Worm (Caenorhabditis elegans) whole organism, L2 larva: ENCODE measurements around the gene C17G1.5.
A peak's percentile ranks its signal among the peaks of the same experiment; 100 is the strongest.

ENCODE experiments used
- C34F6.9 ChIP-seq: fragments of 150-350 bp; optimal IDR thresholded peaks from 2 replicates; lab custom pipeline; 2014; ENCODE audit warnings: missing biosample characterization, missing genetic modification characterization
- F13H6.1 ChIP-seq: sonication (generic microtip); optimal IDR thresholded peaks from 2 replicates; lab custom pipeline; 2016; ENCODE audit warnings: missing genetic modification characterization, missing compliant biosample characterization
- R02D3.7 ChIP-seq: fragments of 150-350 bp; optimal IDR thresholded peaks from 2 replicates; lab custom pipeline; 2014; ENCODE audit warnings: missing biosample characterization, missing genetic modification characterization
- Y55F3AM.14 ChIP-seq: fragments of 200-800 bp; sonication (Bioruptor generic); optimal IDR thresholded peaks from 2 replicates; lab custom pipeline; 2018; ENCODE audit warnings: mild to moderate bottlenecking, missing genetic modification characterization, missing compliant biosample characterization
- alr-1 ChIP-seq: fragments of 150-350 bp; optimal IDR thresholded peaks from 2 replicates; lab custom pipeline; 2014; ENCODE audit warnings: missing biosample characterization, missing genetic modification characterization
- aly-2 ChIP-seq: fragments of 150-350 bp; optimal IDR thresholded peaks from 2 replicates; lab custom pipeline; 2014; ENCODE audit warnings: missing biosample characterization, missing genetic modification characterization
- ama-1 ChIP-seq: fragments of 150-350 bp; optimal IDR thresholded peaks from 2 replicates; lab custom pipeline; 2018; ENCODE audit warnings: inconsistent platforms
- blmp-1 ChIP-seq: sonication (generic microtip); optimal IDR thresholded peaks from 2 replicates; lab custom pipeline; 2017; ENCODE audit warnings: missing genetic modification characterization, mild to moderate bottlenecking, missing compliant biosample characterization, antibody characterized with exemption, moderate library complexity; ENCODE audit not compliant: insufficient read depth
- ceh-16 ChIP-seq: fragments of 150-350 bp; optimal IDR thresholded peaks from 2 replicates; lab custom pipeline; 2014; ENCODE audit warnings: missing biosample characterization, missing genetic modification characterization
- ceh-82 ChIP-seq: fragments of 150-350 bp; optimal IDR thresholded peaks from 2 replicates; lab custom pipeline; 2014; ENCODE audit warnings: missing biosample characterization, missing genetic modification characterization
- crh-2 ChIP-seq: sonication (generic microtip); optimal IDR thresholded peaks from 2 replicates; lab custom pipeline; 2017; ENCODE audit warnings: missing biosample characterization, missing genetic modification characterization
- dmd-4 ChIP-seq: sonication (generic microtip); optimal IDR thresholded peaks from 2 replicates; lab custom pipeline; 2017; ENCODE audit warnings: missing biosample characterization, missing genetic modification characterization
- egl-27 ChIP-seq: sonication (generic microtip); optimal IDR thresholded peaks from 3 replicates; lab custom pipeline; 2017; ENCODE audit warnings: missing biosample characterization, missing genetic modification reagents, missing genetic modification characterization
- elt-1 ChIP-seq: fragments of 150-350 bp; optimal IDR thresholded peaks from 2 replicates; lab custom pipeline; 2014; ENCODE audit warnings: missing biosample characterization, missing genetic modification characterization
- elt-3 ChIP-seq: sonication (generic microtip); optimal IDR thresholded peaks from 2 replicates; lab custom pipeline; 2017; ENCODE audit warnings: missing biosample characterization, missing genetic modification characterization
- fos-1 ChIP-seq: fragments of 150-350 bp; optimal IDR thresholded peaks from 2 replicates; lab custom pipeline; 2014; ENCODE audit warnings: missing biosample characterization, missing genetic modification characterization
- gmeb-1 ChIP-seq: fragments of 150-350 bp; optimal IDR thresholded peaks from 2 replicates; lab custom pipeline; 2014; ENCODE audit warnings: missing biosample characterization, missing genetic modification characterization
- lin-11 ChIP-seq: fragments of 150-350 bp; sonication (generic microtip); optimal IDR thresholded peaks from 2 replicates; lab custom pipeline; 2014; ENCODE audit warnings: missing biosample characterization, missing genetic modification characterization, inconsistent platforms, mixed read lengths
- lin-13 ChIP-seq: fragments of 150-350 bp; optimal IDR thresholded peaks from 2 replicates; lab custom pipeline; 2014; ENCODE audit warnings: missing biosample characterization, missing genetic modification reagents, missing genetic modification characterization
- lin-39 ChIP-seq: fragments of 150-350 bp; optimal IDR thresholded peaks from 2 replicates; lab custom pipeline; 2014; ENCODE audit warnings: missing biosample characterization, missing genetic modification reagents, missing genetic modification characterization
- lsy-2 ChIP-seq, 2 experiments: fragments of 150-350 bp in 1 of 2; sonication (generic microtip) in 1 of 2; optimal IDR thresholded peaks; 2 replicates each; lab custom pipeline; 2014 to 2017; ENCODE audit warnings: missing biosample characterization in 2 of 2, missing genetic modification characterization in 2 of 2
- mab-5 ChIP-seq: fragments of 150-350 bp; optimal IDR thresholded peaks from 2 replicates; lab custom pipeline; 2014; ENCODE audit warnings: missing biosample characterization, missing genetic modification characterization
- mbf-1 ChIP-seq: sonication (generic microtip); optimal IDR thresholded peaks from 2 replicates; lab custom pipeline; 2017; ENCODE audit warnings: missing biosample characterization, missing genetic modification characterization
- mdl-1 ChIP-seq, 2 experiments: fragments of 150-350 bp in 1 of 2; sonication (generic microtip) in 1 of 2; optimal IDR thresholded peaks; 2 replicates each; lab custom pipeline; 2017; ENCODE audit warnings: missing biosample characterization in 2 of 2, missing genetic modification characterization in 2 of 2
- nhr-10 ChIP-seq: sonication (generic microtip); optimal IDR thresholded peaks from 2 replicates; lab custom pipeline; 2017; ENCODE audit warnings: missing biosample characterization, missing genetic modification characterization
- nhr-11 ChIP-seq: fragments of 150-350 bp; optimal IDR thresholded peaks from 2 replicates; lab custom pipeline; 2014; ENCODE audit warnings: missing biosample characterization, missing genetic modification characterization
- nhr-12 ChIP-seq: fragments of 150-350 bp; optimal IDR thresholded peaks from 2 replicates; lab custom pipeline; 2014; ENCODE audit warnings: missing biosample characterization, missing genetic modification characterization
- nhr-129 ChIP-seq: fragments of 150-350 bp; optimal IDR thresholded peaks from 2 replicates; lab custom pipeline; 2014; ENCODE audit warnings: missing biosample characterization, missing genetic modification characterization
- nhr-21 ChIP-seq: fragments of 150-350 bp; optimal IDR thresholded peaks from 2 replicates; lab custom pipeline; 2014; ENCODE audit warnings: missing biosample characterization, missing genetic modification characterization
- nhr-23 ChIP-seq: fragments of 150-350 bp; optimal IDR thresholded peaks from 2 replicates; lab custom pipeline; 2014; ENCODE audit warnings: missing biosample characterization, missing genetic modification reagents, missing genetic modification characterization
- nhr-237 ChIP-seq: fragments of 150-350 bp; optimal IDR thresholded peaks from 2 replicates; lab custom pipeline; 2014; ENCODE audit warnings: missing biosample characterization, missing genetic modification characterization
- nhr-25 ChIP-seq: fragments of 150-350 bp; sonication (generic microtip); optimal IDR thresholded peaks from 3 replicates; lab custom pipeline; 2014; ENCODE audit warnings: missing biosample characterization, missing genetic modification characterization
- nhr-6 ChIP-seq: fragments of 150-350 bp; optimal IDR thresholded peaks from 2 replicates; lab custom pipeline; 2014; ENCODE audit warnings: missing biosample characterization, missing genetic modification characterization
- nhr-77 ChIP-seq: fragments of 150-350 bp; optimal IDR thresholded peaks from 2 replicates; lab custom pipeline; 2014; ENCODE audit warnings: missing biosample characterization, missing genetic modification characterization
- peb-1 ChIP-seq: fragments of 150-350 bp; optimal IDR thresholded peaks from 2 replicates; lab custom pipeline; 2014; ENCODE audit warnings: missing biosample characterization, missing genetic modification characterization
- sem-4 ChIP-seq: fragments of 150-350 bp; optimal IDR thresholded peaks from 2 replicates; lab custom pipeline; 2014; ENCODE audit warnings: missing biosample characterization, missing genetic modification reagents, missing genetic modification characterization
- skn-1 ChIP-seq: sonication (generic microtip); optimal IDR thresholded peaks from 2 replicates; lab custom pipeline; 2017; ENCODE audit warnings: missing biosample characterization, missing genetic modification characterization
- sma-3 ChIP-seq: sonication (generic microtip); optimal IDR thresholded peaks from 2 replicates; lab custom pipeline; 2016; ENCODE audit warnings: missing genetic modification reagents, missing genetic modification characterization, missing compliant biosample characterization
- sma-9 ChIP-seq, 2 experiments: fragments of 150-350 bp in 1 of 2; sonication (generic microtip) in 1 of 2; optimal IDR thresholded peaks; 2 replicates each; lab custom pipeline; 2014 to 2016; ENCODE audit warnings: missing genetic modification characterization in 2 of 2, mild to moderate bottlenecking in 1 of 2, missing biosample characterization in 1 of 2, missing compliant biosample characterization in 1 of 2, missing genetic modification reagents in 1 of 2, moderate library complexity in 1 of 2
- snpc-4 ChIP-seq: fragments of 150-350 bp; optimal IDR thresholded peaks from 2 replicates; lab custom pipeline; 2014; ENCODE audit warnings: missing biosample characterization, missing genetic modification characterization
- unc-39 ChIP-seq: fragments of 150-350 bp; optimal IDR thresholded peaks from 2 replicates; lab custom pipeline; 2014; ENCODE audit warnings: missing biosample characterization, missing genetic modification characterization
- unc-55 ChIP-seq: fragments of 150-350 bp; sonication (generic microtip); optimal IDR thresholded peaks from 3 replicates; lab custom pipeline; 2014; ENCODE audit warnings: missing biosample characterization, missing genetic modification reagents, missing genetic modification characterization
- unc-62 ChIP-seq: fragments of 150-350 bp; optimal IDR thresholded peaks from 2 replicates; lab custom pipeline; 2014; ENCODE audit warnings: missing biosample characterization, missing genetic modification reagents, missing genetic modification characterization
- zag-1 ChIP-seq: fragments of 150-350 bp; optimal IDR thresholded peaks from 2 replicates; lab custom pipeline; 2014; ENCODE audit warnings: missing biosample characterization, missing genetic modification characterization
- ztf-1 ChIP-seq: fragments of 200-800 bp; sonication (Bioruptor generic); conservative IDR thresholded peaks from 2 replicates; pipeline ENCODE4 v1.3.6; 2022; ENCODE audit warnings: missing genetic modification characterization, missing compliant biosample characterization
- ztf-11 ChIP-seq: sonication (generic microtip); optimal IDR thresholded peaks from 2 replicates; lab custom pipeline; 2017; ENCODE audit warnings: missing biosample characterization, missing genetic modification characterization
- ztf-4 ChIP-seq: fragments of 150-350 bp; optimal IDR thresholded peaks from 2 replicates; lab custom pipeline; 2014; ENCODE audit warnings: missing biosample characterization, missing genetic modification characterization

C17G1.5 gene

ce11 chrX:9924962-9925361 lies 13.6 kb upstream of the C17G1.5 start, which contains the start of gene ugt-23:
ugt-23 (minus strand) TSS chrX:9925173.
- peak; percentile 69 for TF ChIP-seq fos-1
- TF ChIP-seq nhr-77: no peak
- no peak for TF ChIP-seq Y55F3AM.14

ce11 chrX:9927993-9928392 lies 10.6 kb upstream of the C17G1.5 start:
- peak; percentile 30 for TF ChIP-seq C34F6.9 (tag; lab: Kevin White, UChicago)
- TF ChIP-seq zag-1 (tag; lab: Kevin White, UChicago): no peak
- peak; percentile 29 for TF ChIP-seq nhr-21 (tag; lab: Kevin White, UChicago)

ce11 chrX:9931362-9931761 lies 7.2 kb upstream of the C17G1.5 start, which contains the start of gene nra-3:
nra-3 (minus strand) TSS chrX:9931462.
- TF ChIP-seq ama-1 (lab: Kevin White, UChicago) (no peak), F13H6.1 (tag; lab: Kevin White, UChicago) (peak; percentile 17)

ce11 chrX:9932226-9932773 lies 6.3 kb upstream of the C17G1.5 start, which contains the start of gene tsp-21:
tsp-21 (plus strand) TSS chrX:9932371.
- TF ChIP-seq gmeb-1 (tag; lab: Kevin White, UChicago): peak; percentile 48
- peak; percentile 26 for TF ChIP-seq sma-9 (GFP tag; optimal IDR thresholded peaks at IDR 0.05; lab: Kevin White, UChicago)
- TF ChIP-seq sma-9 (tag; optimal IDR thresholded peaks at IDR 0.05; lab: Kevin White, UChicago): no peak
- TF ChIP-seq R02D3.7 (tag; lab: Kevin White, UChicago): no peak
- TF ChIP-seq crh-2 (tag; lab: Kevin White, UChicago): peak; percentile 58
- TF ChIP-seq dmd-4 (tag; lab: Kevin White, UChicago): no peak
- TF ChIP-seq ama-1 (lab: Kevin White, UChicago): no peak
- peak; percentile 77 for TF ChIP-seq C34F6.9 (tag; lab: Kevin White, UChicago)
- peak; percentile 67 for TF ChIP-seq sem-4 (tag; lab: Kevin White, UChicago)
- peak; percentile 62 for TF ChIP-seq ceh-16 (tag; lab: Kevin White, UChicago)
- no peak for TF ChIP-seq ztf-11 (tag; lab: Kevin White, UChicago)
- no peak for TF ChIP-seq peb-1 (tag; lab: Kevin White, UChicago)
- TF ChIP-seq fos-1: peak; percentile 96
- TF ChIP-seq nhr-237 (tag; lab: Kevin White, UChicago): no peak
- TF ChIP-seq nhr-25 (tag; lab: Kevin White, UChicago): peak; percentile 87
- peak; percentile 62 for TF ChIP-seq lin-11 (tag; lab: Kevin White, UChicago)
- TF ChIP-seq lin-13 (GFP tag; lab: Kevin White, UChicago): peak; percentile 65
- no peak for TF ChIP-seq skn-1 (tag; lab: Kevin White, UChicago)
- TF ChIP-seq unc-55 (GFP tag; lab: Kevin White, UChicago): peak; percentile 64
- no peak for TF ChIP-seq mbf-1 (tag; lab: Kevin White, UChicago)
- no peak for TF ChIP-seq elt-1
- no peak for TF ChIP-seq ceh-82 (tag; lab: Kevin White, UChicago)
- no peak for TF ChIP-seq unc-62 (GFP tag; lab: Kevin White, UChicago)
- TF ChIP-seq egl-27: peak; percentile 68
- TF ChIP-seq unc-39 (tag; lab: Kevin White, UChicago): no peak
- no peak for TF ChIP-seq lin-39 (tag; lab: Kevin White, UChicago)
- peak in 1 of 2 experiments; percentile 21 for TF ChIP-seq mdl-1 (tag; optimal IDR thresholded peaks at IDR 0.05; lab: Kevin White, UChicago)
- peak; percentile 75 for TF ChIP-seq nhr-21 (tag; lab: Kevin White, UChicago)
- peak; percentile 55 for TF ChIP-seq zag-1 (tag; lab: Kevin White, UChicago)
- TF ChIP-seq F13H6.1 (tag; lab: Kevin White, UChicago): peak; percentile 85
- no peak for TF ChIP-seq alr-1 (tag; lab: Kevin White, UChicago)
- TF ChIP-seq nhr-11 (tag; lab: Kevin White, UChicago): no peak
- no peak for TF ChIP-seq nhr-23 (tag; lab: Kevin White, UChicago)
- TF ChIP-seq Y55F3AM.14: peak; percentile 41
- TF ChIP-seq sma-3 (GFP tag; lab: Kevin White, UChicago): peak; percentile 79
- TF ChIP-seq aly-2 (tag; lab: Kevin White, UChicago): no peak
- TF ChIP-seq nhr-12 (tag; lab: Kevin White, UChicago): no peak
- TF ChIP-seq lsy-2 (tag; optimal IDR thresholded peaks at IDR 0.05; lab: Kevin White, UChicago): peak; percentile 42 to 67
- TF ChIP-seq ztf-1 (GFP tag; lab: Robert Waterston, UW): no peak
- no peak for TF ChIP-seq nhr-6 (tag; lab: Kevin White, UChicago)
- TF ChIP-seq snpc-4 (tag; lab: Kevin White, UChicago): no peak
- no peak for TF ChIP-seq nhr-10 (tag; lab: Kevin White, UChicago)
- TF ChIP-seq mab-5 (tag; lab: Kevin White, UChicago): peak; percentile 40
- TF ChIP-seq blmp-1 (tag; lab: Kevin White, UChicago): peak; percentile 40
- TF ChIP-seq nhr-77: no peak
- no peak for TF ChIP-seq elt-3 (tag; lab: Kevin White, UChicago)
- peak; percentile 97 for TF ChIP-seq nhr-129 (tag; lab: Kevin White, UChicago)
- peak; percentile 4 for TF ChIP-seq ztf-4 (tag; lab: Kevin White, UChicago)
